Fruit fly (Drosophila melanogaster): ENCODE results near the gene CG3301.

DNA sequence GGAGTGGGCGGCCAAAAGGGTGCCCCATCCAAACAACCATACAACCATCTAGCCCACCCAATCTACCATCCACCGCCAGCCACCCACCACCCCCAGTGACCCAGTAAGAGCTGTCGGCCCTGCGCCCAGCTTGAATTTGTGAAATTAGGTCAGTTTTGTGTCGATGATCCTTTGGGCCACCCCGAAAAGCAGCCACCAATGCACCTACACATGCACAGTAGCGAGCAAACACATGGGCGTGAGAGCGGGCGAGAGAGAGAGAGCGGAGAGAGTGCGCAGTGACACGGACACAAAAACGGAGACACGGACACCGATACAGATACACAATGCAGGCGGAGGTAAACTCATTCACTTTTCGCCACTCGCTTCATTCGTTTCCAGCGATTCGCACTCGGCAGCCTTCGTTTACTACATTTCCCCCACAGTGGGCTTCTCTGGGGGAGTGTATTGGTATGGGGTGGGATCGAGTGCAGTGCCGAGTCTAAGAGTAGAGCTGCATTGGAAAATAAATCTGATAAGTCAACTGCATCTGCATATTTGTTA is 13.1 kb upstream of the CG3301 start:
- TF ChIP-seq CG8478 (optimal IDR thresholded peaks at IDR 0.05) (no peak), CTCF (optimal IDR thresholded peaks at IDR 0.05) (no peak)
